Fruit fly (Drosophila melanogaster): ENCODE results near the gene mip130.

mip130 gene

dm6 chrX:1951391-1952066 is 43.5 kb downstream of the mip130 start (continued):
- TF ChIP-seq grau (tag; optimal IDR thresholded peaks at IDR 0.05) (peak; percentile 93), usp (GFP tag; optimal IDR thresholded peaks at IDR 0.05) (peak; percentile 9), CG13775 (GFP tag; optimal IDR thresholded peaks at IDR 0.05) (peak; percentile 92), ato (GFP tag; IDR thresholded peaks at IDR 0.05; ENCODE audit: partially characterized antibody) (no peak), CG7928 (GFP tag; optimal IDR thresholded peaks at IDR 0.05) (peak; percentile 71), fd96Cb (tag; optimal IDR thresholded peaks at IDR 0.05) (peak; percentile 96), nmo (GFP tag; optimal IDR thresholded peaks at IDR 0.05) (peak; percentile 94), so (GFP tag; IDR thresholded peaks at IDR 0.05) (peak; percentile 94), CG12769 (tag; optimal IDR thresholded peaks at IDR 0.05) (peak; percentile 99), amos (GFP tag; IDR thresholded peaks at IDR 0.05; ENCODE audit: partially characterized antibody) (no peak), CG16779 (GFP tag; IDR thresholded peaks at IDR 0.05) (peak; percentile 86), HmgD (GFP tag; optimal IDR thresholded peaks at IDR 0.05) (peak; percentile 87), ap (GFP tag; IDR thresholded peaks at IDR 0.05) (peak; percentile 93), Xrp1 (GFP tag; IDR thresholded peaks at IDR 0.05) (peak; percentile 98), sug (tag; optimal IDR thresholded peaks at IDR 0.05) (peak; percentile 84), Med (GFP tag) (peak; percentile 99), pfk (GFP tag; optimal IDR thresholded peaks at IDR 0.05) (peak; percentile 54), salm (tag; optimal IDR thresholded peaks at IDR 0.05) (peak; percentile 93), scrt (GFP tag; optimal IDR thresholded peaks at IDR 0.05) (peak; percentile 93), CG9932 (GFP tag; IDR thresholded peaks at IDR 0.05) (peak; percentile 83), chn (GFP tag; optimal IDR thresholded peaks at IDR 0.05) (peak; percentile 95), bigmax (GFP tag; optimal IDR thresholded peaks at IDR 0.05) (peak; percentile 73), sima (GFP tag; optimal IDR thresholded peaks at IDR 0.05) (peak; percentile 86), BtbVII (GFP tag; optimal IDR thresholded peaks at IDR 0.05) (peak; percentile 94), aop (GFP tag; IDR thresholded peaks at IDR 0.05) (peak; percentile 78), HHEX (GFP tag; optimal IDR thresholded peaks at IDR 0.05) (peak; percentile 95), CG9817 (tag; optimal IDR thresholded peaks at IDR 0.05) (peak; percentile 89), CG30403 (GFP tag; optimal IDR thresholded peaks at IDR 0.05) (peak; percentile 95), CG17568 (GFP tag; optimal IDR thresholded peaks at IDR 0.05) (peak; percentile 99), stwl (tag; optimal IDR thresholded peaks at IDR 0.05) (peak; percentile 42), Hr39 (optimal IDR thresholded peaks at IDR 0.05) (no peak), D19B (GFP tag; optimal IDR thresholded peaks at IDR 0.05) (peak; percentile 83), Drgx (GFP tag; IDR thresholded peaks at IDR 0.05) (peak; percentile 98), H2.0 (GFP tag; IDR thresholded peaks at IDR 0.05) (peak; percentile 94), wdn (GFP tag; IDR thresholded peaks at IDR 0.05) (peak; percentile 89), inv (GFP tag; IDR thresholded peaks at IDR 0.05; ENCODE audit: partially characterized antibody) (no peak), pros (GFP tag; optimal IDR thresholded peaks at IDR 0.05) (peak; percentile 67), corto (GFP tag; optimal IDR thresholded peaks at IDR 0.05) (peak; percentile 93), CG2202 (tag; optimal IDR thresholded peaks at IDR 0.05) (peak; percentile 92), sqz (GFP tag; optimal IDR thresholded peaks at IDR 0.05) (peak; percentile 83), CG4730 (GFP tag; IDR thresholded peaks at IDR 0.05) (peak; percentile 87), CG15514 (GFP tag; optimal IDR thresholded peaks at IDR 0.05) (peak; percentile 90), gcm (GFP tag; optimal IDR thresholded peaks at IDR 0.05) (peak; percentile 95), CG3163 (GFP tag; optimal IDR thresholded peaks at IDR 0.05) (peak; percentile 99), Hand (GFP tag; optimal IDR thresholded peaks at IDR 0.05) (peak; percentile 93), zf30C (GFP tag; optimal IDR thresholded peaks at IDR 0.05) (peak; percentile 25), fd102C (GFP tag; optimal IDR thresholded peaks at IDR 0.05) (peak; percentile 44), tx (GFP tag; optimal IDR thresholded peaks at IDR 0.05) (peak; percentile 90), CG16863 (GFP tag; optimal IDR thresholded peaks at IDR 0.05) (peak; percentile 96)
